Worm (Caenorhabditis elegans) whole organism, L2 larva: ENCODE results near the gene dct-5.

ENCODE experiments used
- C34F6.9 ChIP-seq: fragments of 150-350 bp; optimal IDR thresholded peaks from 2 replicates; lab custom pipeline; 2014; ENCODE audit warnings: missing biosample characterization, missing genetic modification characterization
- F13H6.1 ChIP-seq: sonication (generic microtip); optimal IDR thresholded peaks from 2 replicates; lab custom pipeline; 2016; ENCODE audit warnings: missing genetic modification characterization, missing compliant biosample characterization
- R02D3.7 ChIP-seq: fragments of 150-350 bp; optimal IDR thresholded peaks from 2 replicates; lab custom pipeline; 2014; ENCODE audit warnings: missing biosample characterization, missing genetic modification characterization
- Y55F3AM.14 ChIP-seq: fragments of 200-800 bp; sonication (Bioruptor generic); optimal IDR thresholded peaks from 2 replicates; lab custom pipeline; 2018; ENCODE audit warnings: mild to moderate bottlenecking, missing genetic modification characterization, missing compliant biosample characterization
- ama-1 ChIP-seq: fragments of 150-350 bp; optimal IDR thresholded peaks from 2 replicates; lab custom pipeline; 2018; ENCODE audit warnings: inconsistent platforms
- ceh-16 ChIP-seq: fragments of 150-350 bp; optimal IDR thresholded peaks from 2 replicates; lab custom pipeline; 2014; ENCODE audit warnings: missing biosample characterization, missing genetic modification characterization
- crh-2 ChIP-seq: sonication (generic microtip); optimal IDR thresholded peaks from 2 replicates; lab custom pipeline; 2017; ENCODE audit warnings: missing biosample characterization, missing genetic modification characterization
- egl-27 ChIP-seq: sonication (generic microtip); optimal IDR thresholded peaks from 3 replicates; lab custom pipeline; 2017; ENCODE audit warnings: missing biosample characterization, missing genetic modification reagents, missing genetic modification characterization
- elt-3 ChIP-seq: sonication (generic microtip); optimal IDR thresholded peaks from 2 replicates; lab custom pipeline; 2017; ENCODE audit warnings: missing biosample characterization, missing genetic modification characterization
- fos-1 ChIP-seq: fragments of 150-350 bp; optimal IDR thresholded peaks from 2 replicates; lab custom pipeline; 2014; ENCODE audit warnings: missing biosample characterization, missing genetic modification characterization
- lsy-2 ChIP-seq, 2 experiments: fragments of 150-350 bp in 1 of 2; sonication (generic microtip) in 1 of 2; optimal IDR thresholded peaks; 2 replicates each; lab custom pipeline; 2014 to 2017; ENCODE audit warnings: missing biosample characterization in 2 of 2, missing genetic modification characterization in 2 of 2
- mab-5 ChIP-seq: fragments of 150-350 bp; optimal IDR thresholded peaks from 2 replicates; lab custom pipeline; 2014; ENCODE audit warnings: missing biosample characterization, missing genetic modification characterization
- mbf-1 ChIP-seq: sonication (generic microtip); optimal IDR thresholded peaks from 2 replicates; lab custom pipeline; 2017; ENCODE audit warnings: missing biosample characterization, missing genetic modification characterization
- mdl-1 ChIP-seq, 2 experiments: fragments of 150-350 bp in 1 of 2; sonication (generic microtip) in 1 of 2; optimal IDR thresholded peaks; 2 replicates each; lab custom pipeline; 2017; ENCODE audit warnings: missing biosample characterization in 2 of 2, missing genetic modification characterization in 2 of 2
- nhr-10 ChIP-seq: sonication (generic microtip); optimal IDR thresholded peaks from 2 replicates; lab custom pipeline; 2017; ENCODE audit warnings: missing biosample characterization, missing genetic modification characterization
- nhr-129 ChIP-seq: fragments of 150-350 bp; optimal IDR thresholded peaks from 2 replicates; lab custom pipeline; 2014; ENCODE audit warnings: missing biosample characterization, missing genetic modification characterization
- nhr-21 ChIP-seq: fragments of 150-350 bp; optimal IDR thresholded peaks from 2 replicates; lab custom pipeline; 2014; ENCODE audit warnings: missing biosample characterization, missing genetic modification characterization
- nhr-23 ChIP-seq: fragments of 150-350 bp; optimal IDR thresholded peaks from 2 replicates; lab custom pipeline; 2014; ENCODE audit warnings: missing biosample characterization, missing genetic modification reagents, missing genetic modification characterization
- nhr-25 ChIP-seq: fragments of 150-350 bp; sonication (generic microtip); optimal IDR thresholded peaks from 3 replicates; lab custom pipeline; 2014; ENCODE audit warnings: missing biosample characterization, missing genetic modification characterization
- nhr-6 ChIP-seq: fragments of 150-350 bp; optimal IDR thresholded peaks from 2 replicates; lab custom pipeline; 2014; ENCODE audit warnings: missing biosample characterization, missing genetic modification characterization
- peb-1 ChIP-seq: fragments of 150-350 bp; optimal IDR thresholded peaks from 2 replicates; lab custom pipeline; 2014; ENCODE audit warnings: missing biosample characterization, missing genetic modification characterization
- sem-4 ChIP-seq: fragments of 150-350 bp; optimal IDR thresholded peaks from 2 replicates; lab custom pipeline; 2014; ENCODE audit warnings: missing biosample characterization, missing genetic modification reagents, missing genetic modification characterization
- unc-39 ChIP-seq: fragments of 150-350 bp; optimal IDR thresholded peaks from 2 replicates; lab custom pipeline; 2014; ENCODE audit warnings: missing biosample characterization, missing genetic modification characterization
- unc-55 ChIP-seq: fragments of 150-350 bp; sonication (generic microtip); optimal IDR thresholded peaks from 3 replicates; lab custom pipeline; 2014; ENCODE audit warnings: missing biosample characterization, missing genetic modification reagents, missing genetic modification characterization
- unc-62 ChIP-seq: fragments of 150-350 bp; optimal IDR thresholded peaks from 2 replicates; lab custom pipeline; 2014; ENCODE audit warnings: missing biosample characterization, missing genetic modification reagents, missing genetic modification characterization
- zag-1 ChIP-seq: fragments of 150-350 bp; optimal IDR thresholded peaks from 2 replicates; lab custom pipeline; 2014; ENCODE audit warnings: missing biosample characterization, missing genetic modification characterization
- ztf-4 ChIP-seq: fragments of 150-350 bp; optimal IDR thresholded peaks from 2 replicates; lab custom pipeline; 2014; ENCODE audit warnings: missing biosample characterization, missing genetic modification characterization

Gene dct-5

DNA sequence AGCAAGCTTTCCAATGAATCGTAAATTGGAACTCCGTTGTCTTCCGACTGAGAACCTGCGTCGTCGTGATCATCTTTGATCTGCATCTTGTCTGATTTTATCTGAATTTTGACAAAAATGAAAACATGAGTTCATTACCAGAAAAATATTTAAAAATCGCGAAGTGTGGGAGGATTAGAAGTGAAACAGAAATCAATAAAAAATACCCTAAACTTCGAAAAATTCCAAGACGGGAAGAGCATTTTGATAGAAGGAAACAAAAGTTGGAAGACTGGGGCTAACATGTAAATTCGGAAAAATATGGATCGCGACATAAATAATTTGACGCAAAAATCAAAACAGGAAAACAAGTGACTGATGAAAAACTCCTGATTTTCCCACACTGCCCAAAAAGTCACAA is 11.1 kb downstream of the dct-5 start, which contains the start of gene F07F6.8:
Gene F07F6.8, minus strand, starts transcription at position 101 of the 400 bp plus-strand sequence.
- TF ChIP-seq mab-5 (tag; lab: Kevin White, UChicago) (no peak), nhr-25 (tag; lab: Kevin White, UChicago) (no peak)

- peak; percentile 13 for TF ChIP-seq nhr-25 (tag; lab: Kevin White, UChicago)
- TF ChIP-seq ama-1 (lab: Kevin White, UChicago), result no peak
- TF ChIP-seq sem-4 (tag; lab: Kevin White, UChicago), result peak; percentile 7
- TF ChIP-seq ztf-4 (tag; lab: Kevin White, UChicago), result peak; percentile 12
- no peak for TF ChIP-seq Y55F3AM.14
- no peak for TF ChIP-seq nhr-6
- peak in 1 of 2 experiments; percentile 33 for TF ChIP-seq lsy-2 (tag; optimal IDR thresholded peaks at IDR 0.05; lab: Kevin White, UChicago)
- TF ChIP-seq, all 48 proteins: peak for 4
These were observed 12.9 kb downstream of the dct-5 start, which contains the start of gene F07F6.7 for ce11 chrII:5423832-5424231. Gene F07F6.7, minus strand, starts transcription at chrII:5423858.

DNA sequence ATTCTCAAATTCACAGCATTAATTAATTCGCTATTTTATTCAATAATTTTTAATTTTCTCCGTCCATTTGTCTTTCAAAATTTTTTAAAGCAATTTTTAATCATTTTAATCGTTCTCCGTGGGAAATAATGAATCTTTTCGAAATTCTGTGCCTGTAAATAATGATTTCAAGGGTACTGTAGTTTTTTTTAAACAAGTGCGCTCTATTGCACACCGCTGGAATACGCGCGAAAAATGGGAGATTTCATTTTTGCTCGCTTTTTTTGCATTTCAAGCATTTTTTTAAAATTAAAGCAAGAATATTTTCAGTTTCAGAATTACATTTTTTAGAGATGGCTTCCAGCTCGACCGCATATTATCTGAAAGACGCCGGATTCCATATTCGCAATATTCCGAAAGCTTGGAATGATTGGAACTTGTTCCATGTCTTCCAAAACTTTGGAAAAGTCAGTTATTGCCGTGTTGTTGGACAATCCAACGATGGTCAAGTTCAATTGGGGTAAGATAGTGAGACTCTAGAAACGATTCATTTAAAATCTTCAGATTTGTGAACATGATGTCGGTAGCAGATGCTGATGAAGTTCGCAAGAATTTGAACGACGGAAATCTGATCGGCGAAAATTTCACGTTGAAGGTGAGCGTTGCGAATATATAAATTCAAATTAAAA is 15.7 kb downstream of the dct-5 start, which contains the start of gene tofu-6:
Gene tofu-6, plus strand, starts transcription at position 302 of the 668 bp plus-strand sequence.
- TF ChIP-seq C34F6.9 (tag; lab: Kevin White, UChicago) (peak; percentile 9), F13H6.1 (no peak), fos-1 (tag; lab: Kevin White, UChicago) (no peak), unc-39 (tag; lab: Kevin White, UChicago) (no peak), elt-3 (tag; lab: Kevin White, UChicago) (no peak), mbf-1 (tag; lab: Kevin White, UChicago) (no peak), R02D3.7 (tag; lab: Kevin White, UChicago) (no peak), ama-1 (lab: Kevin White, UChicago) (no peak), lsy-2 (tag; optimal IDR thresholded peaks at IDR 0.05; lab: Kevin White, UChicago) (peak in 1 of 2 experiments; percentile 93)

ce11 chrII:5418929-5419328 is 17.8 kb downstream of the dct-5 start, which contains the start of gene EEED8.15:
Gene EEED8.15, plus strand, starts transcription at chrII:5419229.
- TF ChIP-seq nhr-10 (tag; lab: Kevin White, UChicago) (no peak), nhr-21 (tag; lab: Kevin White, UChicago) (no peak), egl-27 (tag; lab: Kevin White, UChicago) (no peak)

DNA sequence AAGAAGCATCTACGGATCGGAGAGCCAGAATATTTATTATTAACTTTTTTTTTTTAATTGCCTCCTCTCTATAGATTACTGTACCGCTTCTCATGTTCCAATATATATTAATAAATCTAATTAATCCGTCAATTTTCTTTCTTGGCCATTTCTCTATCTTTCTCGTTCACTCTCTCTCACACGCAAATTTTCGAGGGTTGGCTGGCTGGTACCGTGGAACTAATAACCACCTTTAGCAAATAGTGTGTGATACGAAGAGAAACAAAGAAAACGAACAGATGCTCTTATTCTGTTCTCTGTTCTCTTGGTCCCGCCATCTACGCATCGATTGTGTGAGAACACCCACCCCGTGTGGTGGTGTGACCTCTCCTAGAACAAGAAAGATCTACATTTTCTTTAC is 18.4 kb downstream of the dct-5 start:
- TF ChIP-seq lsy-2 (tag; optimal IDR thresholded peaks at IDR 0.05; lab: Kevin White, UChicago) (no peak), crh-2 (no peak), peb-1 (no peak), unc-62 (GFP tag; lab: Kevin White, UChicago) (no peak), C34F6.9 (tag; lab: Kevin White, UChicago) (no peak), mdl-1 (tag; optimal IDR thresholded peaks at IDR 0.05; lab: Kevin White, UChicago) (no peak), nhr-25 (tag; lab: Kevin White, UChicago) (no peak), ztf-4 (tag; lab: Kevin White, UChicago) (no peak)

DNA sequence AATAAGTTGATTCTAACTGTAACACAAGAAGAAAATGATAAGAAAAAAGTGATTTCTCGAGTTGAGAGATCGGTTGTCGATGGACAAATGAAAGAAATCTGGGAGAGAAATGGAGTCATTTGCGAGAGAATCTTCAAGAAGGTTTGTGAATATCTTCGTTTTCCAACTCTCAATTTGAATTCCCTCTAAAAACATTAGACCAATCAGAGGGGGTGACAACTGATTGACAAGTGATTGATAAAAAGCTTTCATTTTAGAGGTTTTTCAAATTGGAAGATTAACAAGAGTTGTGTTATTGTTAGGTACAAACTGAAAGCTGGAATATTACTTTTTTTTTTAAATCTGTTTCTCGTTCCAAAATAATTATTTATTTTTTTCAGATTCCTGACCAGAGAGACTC is 18.8 kb downstream of the dct-5 start:
- TF ChIP-seq unc-55 (GFP tag; lab: Kevin White, UChicago), result no peak
- no peak for TF ChIP-seq lsy-2 (tag; optimal IDR thresholded peaks at IDR 0.05; lab: Kevin White, UChicago)
- no peak for TF ChIP-seq zag-1 (tag; lab: Kevin White, UChicago)
- no peak for TF ChIP-seq nhr-23 (tag; lab: Kevin White, UChicago)
- no peak for TF ChIP-seq peb-1
- no peak for TF ChIP-seq ceh-16 (tag; lab: Kevin White, UChicago)

- TF ChIP-seq C34F6.9 (tag; lab: Kevin White, UChicago) (no peak), R02D3.7 (tag; lab: Kevin White, UChicago) (no peak), Y55F3AM.14 (no peak), lsy-2 (tag; optimal IDR thresholded peaks at IDR 0.05; lab: Kevin White, UChicago) (no peak), nhr-129 (no peak), nhr-6 (no peak)
These were observed 20.4 kb downstream of the dct-5 start, which contains the start of gene EEED8.2 for ce11 chrII:5416204-5416764. Gene EEED8.2, plus strand, starts transcription at chrII:5416714.
